Fruit fly (Drosophila melanogaster) whole organism, embryonic: ENCODE results near the gene CG4297.

Source experiments
- Atf6 ChIP-seq: fragments of 200-800 bp; sonication (Bioruptor generic); IDR thresholded peaks from 2 replicates; pipeline ENCODE4 v1.3.6; 2022; ENCODE audit warnings: missing biosample characterization, missing genetic modification characterization
- CG10274 ChIP-seq: fragments of 200-800 bp; sonication (Bioruptor generic); optimal IDR thresholded peaks from 3 replicates; lab custom pipeline; 2017; ENCODE audit warnings: missing biosample characterization, mild to moderate bottlenecking, missing genetic modification characterization
- CG10321 ChIP-seq: fragments of 200-800 bp; sonication (Bioruptor generic); IDR thresholded peaks from 2 replicates; pipeline ENCODE4 v1.3.6; 2022; ENCODE audit warnings: missing biosample characterization, missing genetic modification characterization
- CG11093 ChIP-seq: fragments of 200-800 bp; sonication (Bioruptor generic); IDR thresholded peaks from 3 replicates; pipeline ENCODE4 v1.3.6; 2022; ENCODE audit warnings: missing biosample characterization, missing genetic modification characterization
- CG11695 ChIP-seq: fragments of 200-800 bp; sonication (Bioruptor generic); IDR thresholded peaks from 3 replicates; pipeline ENCODE4 v1.3.6; 2022; ENCODE audit warnings: missing biosample characterization, missing genetic modification characterization
- CG12236 ChIP-seq: fragments of 200-800 bp; sonication (Bioruptor generic); optimal IDR thresholded peaks from 2 replicates; lab custom pipeline; 2016; ENCODE audit warnings: missing biosample characterization, missing genetic modification characterization
- CG1233 ChIP-seq: fragments of 200-800 bp; sonication (Bioruptor generic); optimal IDR thresholded peaks from 4 replicates; lab custom pipeline; 2018; ENCODE audit warnings: missing biosample characterization, mild to moderate bottlenecking, missing genetic modification characterization
- CG13775 ChIP-seq: fragments of 200-800 bp; sonication (Bioruptor generic); optimal IDR thresholded peaks from 3 replicates; lab custom pipeline; 2017; ENCODE audit warnings: missing biosample characterization, mild to moderate bottlenecking, missing genetic modification characterization
- CG14965 ChIP-seq: fragments of 200-800 bp; sonication (Bioruptor generic); optimal IDR thresholded peaks from 2 replicates; lab custom pipeline; 2016; ENCODE audit warnings: missing biosample characterization, missing genetic modification characterization, borderline replicate concordance
- CG15269 ChIP-seq: fragments of 200-800 bp; sonication (Bioruptor generic); optimal IDR thresholded peaks from 2 replicates; lab custom pipeline; 2018; ENCODE audit warnings: missing biosample characterization, mild to moderate bottlenecking, missing genetic modification characterization, moderate library complexity
- CG15696 ChIP-seq: fragments of 200-800 bp; sonication (Bioruptor generic); optimal IDR thresholded peaks from 2 replicates; lab custom pipeline; 2019; ENCODE audit warnings: missing biosample characterization, mild to moderate bottlenecking, missing genetic modification characterization, moderate library complexity
- CG17829 ChIP-seq: fragments of 200-800 bp; optimal IDR thresholded peaks from 2 replicates; lab custom pipeline; 2019; ENCODE audit warnings: missing biosample characterization, mild to moderate bottlenecking, missing genetic modification characterization, moderate library complexity
- CG18262 ChIP-seq: fragments of 200-800 bp; optimal IDR thresholded peaks from 3 replicates; lab custom pipeline; 2019; ENCODE audit warnings: missing biosample characterization, mild to moderate bottlenecking, missing genetic modification characterization, moderate library complexity
- CG18476 ChIP-seq: fragments of 200-800 bp; sonication (Bioruptor generic); optimal IDR thresholded peaks from 2 replicates; lab custom pipeline; 2016; ENCODE audit warnings: missing biosample characterization, mild to moderate bottlenecking, missing genetic modification characterization
- CG2116 ChIP-seq: fragments of 200-800 bp; sonication (Bioruptor generic); optimal IDR thresholded peaks from 3 replicates; lab custom pipeline; 2018; ENCODE audit warnings: missing biosample characterization, mild to moderate bottlenecking, missing genetic modification characterization
- CG2712 ChIP-seq: fragments of 200-800 bp; optimal IDR thresholded peaks from 3 replicates; lab custom pipeline; 2019; ENCODE audit warnings: missing biosample characterization, mild to moderate bottlenecking, missing genetic modification characterization, moderate library complexity
- CG32772 ChIP-seq: fragments of 200-800 bp; sonication (Bioruptor generic); IDR thresholded peaks from 2 replicates; pipeline ENCODE4 v1.3.6; 2022; ENCODE audit warnings: missing biosample characterization, missing genetic modification characterization
- CG3407 ChIP-seq: fragments of 200-800 bp; sonication (Bioruptor generic); optimal IDR thresholded peaks from 2 replicates; lab custom pipeline; 2018; ENCODE audit warnings: missing biosample characterization, mild to moderate bottlenecking, missing genetic modification characterization
- CG4820 ChIP-seq: fragments of 200-800 bp; sonication (Bioruptor generic); optimal IDR thresholded peaks from 3 replicates; lab custom pipeline; 2016; ENCODE audit warnings: missing biosample characterization, missing genetic modification characterization
- CG6791 ChIP-seq: fragments of 200-800 bp; sonication (Bioruptor generic); IDR thresholded peaks from 3 replicates; pipeline ENCODE4 v1.3.6; 2022; ENCODE audit warnings: missing biosample characterization, missing genetic modification characterization; ENCODE audit not compliant: partially characterized antibody
- CG6813 ChIP-seq: fragments of 200-800 bp; sonication (Bioruptor generic); optimal IDR thresholded peaks from 2 replicates; lab custom pipeline; 2017; ENCODE audit warnings: missing biosample characterization, missing genetic modification characterization, mild to moderate bottlenecking, moderate library complexity, missing genetic modification reagents
- CG6854 ChIP-seq: fragments of 200-800 bp; sonication (Bioruptor generic); optimal IDR thresholded peaks from 3 replicates; lab custom pipeline; 2017; ENCODE audit warnings: missing biosample characterization, mild to moderate bottlenecking, missing genetic modification characterization
- CG7786 ChIP-seq: fragments of 200-800 bp; sonication (Bioruptor generic); optimal IDR thresholded peaks from 2 replicates; lab custom pipeline; 2016; ENCODE audit warnings: missing biosample characterization, missing genetic modification characterization
- CG7928 ChIP-seq: fragments of 200-800 bp; sonication (Bioruptor generic); optimal IDR thresholded peaks from 2 replicates; lab custom pipeline; 2017; ENCODE audit warnings: missing biosample characterization, mild to moderate bottlenecking, missing genetic modification characterization
- CG7963 ChIP-seq: fragments of 200-800 bp; sonication (Bioruptor generic); IDR thresholded peaks from 3 replicates; pipeline ENCODE4 v1.3.6; 2022; ENCODE audit warnings: missing biosample characterization, missing genetic modification characterization; ENCODE audit not compliant: partially characterized antibody
- Chrac-16 ChIP-seq: fragments of 200-800 bp; sonication (Bioruptor generic); optimal IDR thresholded peaks from 3 replicates; lab custom pipeline; 2016; ENCODE audit warnings: missing biosample characterization, missing genetic modification characterization
- Dad ChIP-seq: fragments of 200-800 bp; sonication (Bioruptor generic); optimal IDR thresholded peaks from 3 replicates; lab custom pipeline; 2016; ENCODE audit warnings: missing biosample characterization, missing genetic modification characterization
- Fer1 ChIP-seq: fragments of 200-800 bp; sonication (Bioruptor generic); optimal IDR thresholded peaks from 2 replicates; lab custom pipeline; 2017; ENCODE audit warnings: missing biosample characterization, mild to moderate bottlenecking, missing genetic modification characterization
- Hsf ChIP-seq: fragments of 200-800 bp; sonication (Bioruptor generic); optimal IDR thresholded peaks from 3 replicates; lab custom pipeline; 2016; ENCODE audit warnings: missing biosample characterization, missing genetic modification characterization
- Max ChIP-seq: fragments of 200-800 bp; sonication (Bioruptor generic); optimal IDR thresholded peaks from 2 replicates; lab custom pipeline; 2016; ENCODE audit warnings: missing biosample characterization, mild to moderate bottlenecking, missing genetic modification characterization
- Oli ChIP-seq: fragments of 200-800 bp; sonication (Bioruptor generic); optimal IDR thresholded peaks from 2 replicates; lab custom pipeline; 2018; ENCODE audit warnings: missing biosample characterization, mild to moderate bottlenecking, missing genetic modification characterization, moderate library complexity
- PHDP ChIP-seq: fragments of 200-800 bp; sonication (Bioruptor generic); optimal IDR thresholded peaks from 3 replicates; lab custom pipeline; 2018; ENCODE audit warnings: missing biosample characterization, mild to moderate bottlenecking, missing genetic modification characterization, moderate library complexity
- TFAM ChIP-seq: fragments of 200-800 bp; sonication (Bioruptor generic); optimal IDR thresholded peaks from 2 replicates; lab custom pipeline; 2017; ENCODE audit warnings: missing biosample characterization, missing genetic modification characterization, inconsistent platforms
- Tbp ChIP-seq: fragments of >200 bp; optimal IDR thresholded peaks from 2 replicates; lab custom pipeline; 2018; ENCODE audit warnings: missing biosample characterization, missing genetic modification characterization
- Usf ChIP-seq: fragments of 200-800 bp; sonication (Bioruptor generic); optimal IDR thresholded peaks from 2 replicates; lab custom pipeline; 2017; ENCODE audit warnings: missing genotype, missing biosample characterization, missing genetic modification characterization
- ase ChIP-seq: fragments of 200-800 bp; sonication (Bioruptor generic); IDR thresholded peaks from 3 replicates; pipeline ENCODE4 v1.3.6; 2022; ENCODE audit warnings: missing biosample characterization, missing genetic modification characterization
- bcd ChIP-seq: fragments of 200-800 bp; sonication (Bioruptor generic); optimal IDR thresholded peaks from 2 replicates; lab custom pipeline; 2017; ENCODE audit warnings: missing biosample characterization, mild to moderate bottlenecking, missing genetic modification characterization
- cato ChIP-seq: fragments of 200-800 bp; sonication (Bioruptor generic); optimal IDR thresholded peaks from 2 replicates; lab custom pipeline; 2016; ENCODE audit warnings: missing biosample characterization, missing genetic modification characterization, borderline replicate concordance
- croc ChIP-seq: fragments of 200-800 bp; sonication (Bioruptor generic); conservative IDR thresholded peaks from 3 replicates; pipeline ENCODE4 v1.3.6; 2022; ENCODE audit warnings: missing biosample characterization, missing genetic modification characterization
- dpn ChIP-seq, 2 experiments: fragments of 200-800 bp; sonication (Bioruptor generic); optimal IDR thresholded peaks; 3 replicates each; lab custom pipeline; 2016; ENCODE audit warnings: missing biosample characterization in 2 of 2, missing genetic modification characterization in 2 of 2
- ewg ChIP-seq: fragments of 200-800 bp; sonication (Bioruptor generic); optimal IDR thresholded peaks from 3 replicates; lab custom pipeline; 2017; ENCODE audit warnings: mild to moderate bottlenecking, missing biosample characterization, missing genetic modification reagents, missing genetic modification characterization
- inv ChIP-seq: fragments of 200-800 bp; sonication (Bioruptor generic); IDR thresholded peaks from 2 replicates; pipeline ENCODE4 v1.3.6; 2022; ENCODE audit warnings: missing biosample characterization, missing genetic modification characterization; ENCODE audit not compliant: partially characterized antibody
- jigr1 ChIP-seq: fragments of 200-800 bp; sonication (Bioruptor generic); IDR thresholded peaks from 3 replicates; pipeline ENCODE4 v1.3.6; 2022; ENCODE audit warnings: missing biosample characterization, missing genetic modification characterization
- nerfin-1 ChIP-seq: fragments of 200-800 bp; sonication (Bioruptor generic); optimal IDR thresholded peaks from 3 replicates; lab custom pipeline; 2019; ENCODE audit warnings: missing biosample characterization, mild to moderate bottlenecking, missing genetic modification characterization, moderate library complexity
- org-1 ChIP-seq: fragments of 200-800 bp; sonication (Bioruptor generic); optimal IDR thresholded peaks from 2 replicates; lab custom pipeline; 2017; ENCODE audit warnings: missing biosample characterization, missing genetic modification characterization
- scrt ChIP-seq: fragments of 200-800 bp; sonication (Bioruptor generic); optimal IDR thresholded peaks from 2 replicates; lab custom pipeline; 2018; ENCODE audit warnings: missing biosample characterization, mild to moderate bottlenecking, missing genetic modification characterization, moderate library complexity
- seq ChIP-seq: fragments of 200-800 bp; sonication (Bioruptor generic); IDR thresholded peaks from 2 replicates; pipeline ENCODE4 v1.3.6; 2022; ENCODE audit warnings: missing biosample characterization, missing genetic modification characterization
- wdn ChIP-seq: fragments of 200-800 bp; sonication (Bioruptor generic); IDR thresholded peaks from 2 replicates; pipeline ENCODE4 v1.3.6; 2022; ENCODE audit warnings: missing biosample characterization, missing genetic modification characterization
- zen ChIP-seq: fragments of 200-800 bp; sonication (Bioruptor generic); optimal IDR thresholded peaks from 3 replicates; lab custom pipeline; 2018; ENCODE audit warnings: missing biosample characterization, mild to moderate bottlenecking, missing genetic modification characterization, moderate library complexity

CG4297 gene

dm6 chr2L:481757-482450, 9.9 kb upstream of the CG4297 start (continued):
- TF ChIP-seq CG10321 (no peak), bcd (GFP tag; lab: Kevin White, UChicago) (peak; percentile 81), CG32772 (GFP tag; lab: Robert Waterston, UW) (no peak), CG2116 (GFP tag; lab: Kevin White, UChicago) (peak; percentile 27), CG12236 (GFP tag; lab: Kevin White, UChicago) (peak; percentile 6), CG18476 (peak; percentile 84), wdn (no peak), CG3407 (GFP tag; lab: Kevin White, UChicago) (peak; percentile 40), CG11695 (GFP tag; lab: Robert Waterston, UW) (no peak), nerfin-1 (tag; lab: Kevin White, UChicago) (no peak), CG7928 (GFP tag; lab: Kevin White, UChicago) (no peak), zen (peak; percentile 20), Atf6 (GFP tag; lab: Robert Waterston, UW) (no peak), CG1233 (GFP tag; lab: Kevin White, UChicago) (peak; percentile 62), CG6854 (peak; percentile 80), CG7963 (GFP tag; lab: Robert Waterston, UW) (no peak), CG15269 (peak; percentile 89), Tbp (GFP tag; lab: Kevin White, UChicago) (no peak), Chrac-16 (GFP tag; lab: Kevin White, UChicago) (peak; percentile 58), CG17829 (tag; lab: Kevin White, UChicago) (peak; percentile 71), ase (GFP tag; lab: Robert Waterston, UW) (no peak), CG15696 (no peak), scrt (GFP tag; lab: Kevin White, UChicago) (peak; percentile 94), Usf (no peak), CG2712 (peak; percentile 78), cato (GFP tag; lab: Kevin White, UChicago) (no peak), org-1 (GFP tag; lab: Kevin White, UChicago) (peak; percentile 80), dpn (GFP tag; optimal IDR thresholded peaks at IDR 0.05; lab: Kevin White, UChicago) (peak; percentile 71 to 81), CG11093 (GFP tag; lab: Robert Waterston, UW) (no peak; the same call in 1 of the 3 replicates), CG7786 (GFP tag; lab: Kevin White, UChicago) (peak; percentile 64), croc (GFP tag; lab: Robert Waterston, UW) (peak; percentile 32; the same call in 1 of the 3 replicates), CG6791 (GFP tag; lab: Robert Waterston, UW) (no peak), CG6813 (GFP tag; lab: Kevin White, UChicago) (peak; percentile 83), ewg (GFP tag; lab: Kevin White, UChicago) (peak; percentile 68), CG14965 (no peak), PHDP (tag; lab: Kevin White, UChicago) (peak; percentile 89), Fer1 (GFP tag; lab: Kevin White, UChicago) (peak; percentile 93), Oli (peak; percentile 78), CG4820 (GFP tag; lab: Kevin White, UChicago) (peak; percentile 51), CG18262 (tag; lab: Kevin White, UChicago) (peak; percentile 56), Hsf (GFP tag; lab: Kevin White, UChicago) (peak; percentile 70), CG13775 (GFP tag; lab: Kevin White, UChicago) (peak; percentile 78), inv (GFP tag; lab: Robert Waterston, UW) (no peak), TFAM (GFP tag; lab: Kevin White, UChicago) (no peak), seq (no peak), Dad (GFP tag; lab: Kevin White, UChicago) (peak; percentile 20), Max (peak; percentile 59), CG10274 (GFP tag; lab: Kevin White, UChicago) (peak; percentile 56), jigr1 (GFP tag; lab: Robert Waterston, UW) (no peak)
